Fruit fly (Drosophila melanogaster) whole organism, embryonic: Measurements from ENCODE around the gene LysB.

Experiments
- Aef1 ChIP-seq: fragments of 200-800 bp; sonication (Bioruptor generic); IDR thresholded peaks from 3 replicates; pipeline ENCODE4 v1.3.6; 2022; ENCODE audit warnings: missing biosample characterization, missing genetic modification characterization
- Bteb2 ChIP-seq: fragments of 200-800 bp; sonication (Bioruptor generic); optimal IDR thresholded peaks from 2 replicates; lab custom pipeline; 2016; ENCODE audit warnings: missing biosample characterization, missing genetic modification characterization
- CG10959 ChIP-seq: fragments of 200-800 bp; sonication (Bioruptor generic); IDR thresholded peaks from 2 replicates; pipeline ENCODE4 v1.3.6; 2022; ENCODE audit warnings: missing biosample characterization, missing genetic modification characterization
- CG10979 ChIP-seq: fragments of 200-800 bp; sonication (Bioruptor generic); optimal IDR thresholded peaks from 2 replicates; lab custom pipeline; 2018; ENCODE audit warnings: missing biosample characterization, mild to moderate bottlenecking, missing genetic modification characterization, moderate library complexity
- CG13775 ChIP-seq: fragments of 200-800 bp; sonication (Bioruptor generic); optimal IDR thresholded peaks from 3 replicates; lab custom pipeline; 2017; ENCODE audit warnings: missing biosample characterization, mild to moderate bottlenecking, missing genetic modification characterization
- CG14014 ChIP-seq: fragments of 200-800 bp; sonication (Bioruptor generic); IDR thresholded peaks from 2 replicates; pipeline ENCODE4 v1.3.6; 2022; ENCODE audit warnings: missing biosample characterization, missing genetic modification characterization
- CG15696 ChIP-seq: fragments of 200-800 bp; sonication (Bioruptor generic); optimal IDR thresholded peaks from 2 replicates; lab custom pipeline; 2019; ENCODE audit warnings: missing biosample characterization, mild to moderate bottlenecking, missing genetic modification characterization, moderate library complexity
- CG1602 ChIP-seq: fragments of 200-800 bp; sonication (Bioruptor generic); optimal IDR thresholded peaks from 3 replicates; lab custom pipeline; 2016; ENCODE audit warnings: missing biosample characterization, missing genetic modification characterization
- CG1603 ChIP-seq: fragments of 200-800 bp; sonication (Bioruptor generic); optimal IDR thresholded peaks from 2 replicates; lab custom pipeline; 2019; ENCODE audit warnings: missing biosample characterization, mild to moderate bottlenecking, missing genetic modification characterization, moderate library complexity
- CG1647 ChIP-seq: fragments of 200-800 bp; sonication (Bioruptor generic); optimal IDR thresholded peaks from 3 replicates; lab custom pipeline; 2016; ENCODE audit warnings: missing biosample characterization, missing genetic modification characterization
- CG16779 ChIP-seq: fragments of 200-800 bp; sonication (Bioruptor generic); IDR thresholded peaks from 2 replicates; pipeline ENCODE4 v1.3.6; 2022; ENCODE audit warnings: missing biosample characterization, missing genetic modification characterization
- CG18599 ChIP-seq: fragments of 200-800 bp; sonication (Bioruptor generic); optimal IDR thresholded peaks from 3 replicates; lab custom pipeline; 2017; ENCODE audit warnings: missing biosample characterization, missing genetic modification characterization, mild to moderate bottlenecking, moderate library complexity, missing genetic modification reagents
- CG2712 ChIP-seq: fragments of 200-800 bp; optimal IDR thresholded peaks from 3 replicates; lab custom pipeline; 2019; ENCODE audit warnings: missing biosample characterization, mild to moderate bottlenecking, missing genetic modification characterization, moderate library complexity
- CG30020 ChIP-seq: fragments of 200-800 bp; optimal IDR thresholded peaks from 2 replicates; lab custom pipeline; 2019; ENCODE audit warnings: missing biosample characterization, mild to moderate bottlenecking, missing genetic modification characterization, moderate library complexity
- CG31388 ChIP-seq: fragments of 200-800 bp; sonication (Bioruptor generic); optimal IDR thresholded peaks from 2 replicates; lab custom pipeline; 2016; ENCODE audit warnings: missing biosample characterization, missing genetic modification characterization
- CG34422 ChIP-seq: fragments of 200-800 bp; sonication (Bioruptor generic); IDR thresholded peaks from 3 replicates; pipeline ENCODE4 v1.3.6; 2022; ENCODE audit warnings: missing biosample characterization, missing genetic modification characterization
- CG4820 ChIP-seq: fragments of 200-800 bp; sonication (Bioruptor generic); optimal IDR thresholded peaks from 3 replicates; lab custom pipeline; 2016; ENCODE audit warnings: missing biosample characterization, missing genetic modification characterization
- CG6765 ChIP-seq: fragments of 200-800 bp; sonication (Bioruptor generic); optimal IDR thresholded peaks from 3 replicates; lab custom pipeline; 2017; ENCODE audit warnings: missing biosample characterization, mild to moderate bottlenecking, missing genetic modification characterization
- CG6813 ChIP-seq: fragments of 200-800 bp; sonication (Bioruptor generic); optimal IDR thresholded peaks from 2 replicates; lab custom pipeline; 2017; ENCODE audit warnings: missing biosample characterization, missing genetic modification characterization, mild to moderate bottlenecking, moderate library complexity, missing genetic modification reagents
- CG7963 ChIP-seq: fragments of 200-800 bp; sonication (Bioruptor generic); IDR thresholded peaks from 3 replicates; pipeline ENCODE4 v1.3.6; 2022; ENCODE audit warnings: missing biosample characterization, missing genetic modification characterization; ENCODE audit not compliant: partially characterized antibody
- CG8281 ChIP-seq: fragments of 200-800 bp; sonication (Bioruptor generic); optimal IDR thresholded peaks from 2 replicates; lab custom pipeline; 2018; ENCODE audit warnings: missing biosample characterization, mild to moderate bottlenecking, missing genetic modification characterization, moderate library complexity
- CG8924 ChIP-seq: fragments of 200-800 bp; optimal IDR thresholded peaks from 3 replicates; lab custom pipeline; 2019; ENCODE audit warnings: missing biosample characterization, mild to moderate bottlenecking, missing genetic modification characterization, moderate library complexity
- CG8944 ChIP-seq: fragments of 200-800 bp; sonication (Bioruptor generic); optimal IDR thresholded peaks from 3 replicates; lab custom pipeline; 2016; ENCODE audit warnings: missing biosample characterization, missing genetic modification characterization
- CG9932 ChIP-seq: fragments of 200-800 bp; sonication (Bioruptor generic); IDR thresholded peaks from 2 replicates; pipeline ENCODE4 v1.3.6; 2022; ENCODE audit warnings: missing biosample characterization, missing genetic modification characterization
- Camta ChIP-seq: fragments of 200-800 bp; sonication (Bioruptor generic); optimal IDR thresholded peaks from 2 replicates; lab custom pipeline; 2016; ENCODE audit warnings: missing biosample characterization, missing genetic modification characterization
- Chrac-16 ChIP-seq: fragments of 200-800 bp; sonication (Bioruptor generic); optimal IDR thresholded peaks from 3 replicates; lab custom pipeline; 2016; ENCODE audit warnings: missing biosample characterization, missing genetic modification characterization
- D ChIP-seq, 2 experiments: fragments of 200-800 bp in 1 of 2; fragments of >200 bp in 1 of 2; sonication (Bioruptor generic) in 1 of 2; optimal IDR thresholded peaks; 2 replicates in 1 of 2; 3 replicates in 1 of 2; lab custom pipeline; 2017; ENCODE audit warnings: mild to moderate bottlenecking in 1 of 2, missing biosample characterization in 1 of 2, missing genetic modification characterization in 1 of 2, missing genetic modification reagents in 1 of 2
- Dbx ChIP-seq: fragments of 200-800 bp; sonication (Bioruptor generic); IDR thresholded peaks from 3 replicates; pipeline ENCODE4 v1.3.6; 2022; ENCODE audit warnings: missing biosample characterization, missing genetic modification characterization
- Hey ChIP-seq: fragments of 200-800 bp; sonication (Bioruptor generic); optimal IDR thresholded peaks from 3 replicates; lab custom pipeline; 2018; ENCODE audit warnings: missing biosample characterization, mild to moderate bottlenecking, missing genetic modification characterization
- Mes4 ChIP-seq: fragments of 200-800 bp; sonication (Bioruptor generic); optimal IDR thresholded peaks from 2 replicates; lab custom pipeline; 2016; ENCODE audit warnings: missing biosample characterization, missing genetic modification characterization
- NC2α ChIP-seq: fragments of 200-800 bp; sonication (Bioruptor generic); optimal IDR thresholded peaks from 2 replicates; lab custom pipeline; 2016; ENCODE audit warnings: missing biosample characterization, missing genetic modification characterization
- Nf-YC ChIP-seq: fragments of 200-800 bp; optimal IDR thresholded peaks from 3 replicates; lab custom pipeline; 2019; ENCODE audit warnings: missing biosample characterization, mild to moderate bottlenecking, missing genetic modification characterization, moderate library complexity
- Spps ChIP-seq: fragments of 200-800 bp; sonication (Bioruptor generic); optimal IDR thresholded peaks from 2 replicates; lab custom pipeline; 2018; ENCODE audit warnings: missing biosample characterization, mild to moderate bottlenecking, missing genetic modification characterization
- cad ChIP-seq: fragments of >200 bp; optimal IDR thresholded peaks from 2 replicates; lab custom pipeline; 2017; ENCODE audit warnings: missing biosample characterization, missing genetic modification characterization
- caup ChIP-seq: fragments of 200-800 bp; sonication (Bioruptor generic); optimal IDR thresholded peaks from 3 replicates; lab custom pipeline; 2017; ENCODE audit warnings: missing biosample characterization, mild to moderate bottlenecking, missing genetic modification characterization, moderate library complexity; ENCODE audit not compliant: severe bottlenecking
- corto ChIP-seq: fragments of 200-800 bp; sonication (Bioruptor generic); optimal IDR thresholded peaks from 2 replicates; lab custom pipeline; 2016; ENCODE audit warnings: missing biosample characterization, mild to moderate bottlenecking, missing genetic modification characterization, moderate library complexity
- exex ChIP-seq: fragments of 200-800 bp; sonication (Bioruptor generic); optimal IDR thresholded peaks from 4 replicates; lab custom pipeline; 2018; ENCODE audit warnings: missing biosample characterization, mild to moderate bottlenecking, missing genetic modification characterization, moderate library complexity
- grn ChIP-seq: fragments of 200-800 bp; sonication (Bioruptor generic); optimal IDR thresholded peaks from 3 replicates; lab custom pipeline; 2017; ENCODE audit warnings: missing biosample characterization, missing genetic modification characterization
- gt ChIP-seq: fragments of 200-800 bp; sonication (Bioruptor generic); IDR thresholded peaks from 2 replicates; pipeline ENCODE4 v1.3.6; 2022; ENCODE audit warnings: missing biosample characterization, missing genetic modification characterization
- ind ChIP-seq: fragments of 200-800 bp; sonication (Bioruptor generic); optimal IDR thresholded peaks from 3 replicates; lab custom pipeline; 2016; ENCODE audit warnings: missing biosample characterization, missing genetic modification characterization
- knrl ChIP-seq: fragments of 200-800 bp; sonication (Bioruptor generic); IDR thresholded peaks from 3 replicates; pipeline ENCODE4 v1.3.6; 2022; ENCODE audit warnings: missing biosample characterization, missing genetic modification characterization; ENCODE audit not compliant: partially characterized antibody
- mld ChIP-seq: fragments of 200-800 bp; sonication (Bioruptor generic); IDR thresholded peaks from 3 replicates; pipeline ENCODE4 v1.3.6; 2022; ENCODE audit warnings: missing biosample characterization, missing genetic modification characterization; ENCODE audit not compliant: partially characterized antibody
- otp ChIP-seq: fragments of 200-800 bp; sonication (Bioruptor generic); IDR thresholded peaks from 3 replicates; pipeline ENCODE4, ENCODE4 v1.3.6; 2022; ENCODE audit warnings: missing biosample characterization, missing genetic modification characterization
- prd ChIP-seq, 3 experiments: fragments of >200 bp in 2 of 3; fragments of 200-800 bp in 1 of 3; sonication (Bioruptor generic) in 1 of 3; optimal IDR thresholded peaks in 2 of 3; IDR thresholded peaks in 1 of 3; 2 replicates in 2 of 3; 3 replicates in 1 of 3; pipeline versions ENCODE4 v1.3.6 to Lab custom; 2017 to 2022; ENCODE audit warnings: missing biosample characterization in 1 of 3, missing genetic modification characterization in 1 of 3
- rib ChIP-seq: fragments of 200-800 bp; sonication (Bioruptor generic); IDR thresholded peaks from 2 replicates; pipeline ENCODE4 v1.3.6; 2022; ENCODE audit warnings: missing biosample characterization, missing genetic modification characterization
- sr ChIP-seq: fragments of 200-800 bp; sonication (Bioruptor generic); IDR thresholded peaks from 3 replicates; pipeline ENCODE4 v1.3.6; 2022; ENCODE audit warnings: missing biosample characterization, missing genetic modification characterization
- sug ChIP-seq: fragments of 200-800 bp; optimal IDR thresholded peaks from 2 replicates; lab custom pipeline; 2019; ENCODE audit warnings: missing biosample characterization, mild to moderate bottlenecking, missing genetic modification characterization, moderate library complexity
- trem ChIP-seq: fragments of 200-800 bp; optimal IDR thresholded peaks from 3 replicates; lab custom pipeline; 2019; ENCODE audit warnings: missing biosample characterization, mild to moderate bottlenecking, missing genetic modification characterization, moderate library complexity
- trh ChIP-seq: fragments of 200-800 bp; sonication (Bioruptor generic); optimal IDR thresholded peaks from 2 replicates; lab custom pipeline; 2016; ENCODE audit warnings: missing biosample characterization, missing genetic modification characterization
- twi ChIP-seq: fragments of 200-800 bp; optimal IDR thresholded peaks from 2 replicates; lab custom pipeline; 2019; ENCODE audit warnings: missing biosample characterization, mild to moderate bottlenecking, missing genetic modification characterization, moderate library complexity
- unpg ChIP-seq: fragments of 200-800 bp; sonication (Bioruptor generic); optimal IDR thresholded peaks from 3 replicates; lab custom pipeline; 2018; ENCODE audit warnings: missing biosample characterization, mild to moderate bottlenecking, missing genetic modification characterization, moderate library complexity

LysB gene

DNA sequence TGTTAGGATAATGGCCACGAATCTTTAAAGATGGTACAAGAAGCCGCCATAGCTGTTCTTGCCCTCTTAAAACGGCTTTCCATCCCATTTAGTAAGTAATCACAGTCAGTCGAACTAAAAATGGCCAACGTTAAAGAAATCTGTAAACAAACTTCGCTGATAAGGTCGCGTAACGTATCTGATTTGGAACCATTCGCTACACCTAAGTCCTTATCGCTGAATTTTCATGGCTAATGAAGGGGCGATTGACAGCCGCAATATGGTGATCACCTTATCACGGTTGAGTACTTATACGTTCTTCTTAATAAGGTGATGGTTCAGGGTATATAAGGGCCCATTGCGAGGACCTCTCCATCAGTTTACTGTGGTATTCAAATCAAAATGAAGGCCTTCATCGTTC, 5.4 kb downstream of the LysB start, which contains the start of gene LysE:
LysE (plus strand) TSS at position 257 of the 400 bp plus-strand sequence.
- no peak for TF ChIP-seq trh
- no peak for TF ChIP-seq D (optimal IDR thresholded peaks at IDR 0.05; lab: Kevin White, UChicago)
- no peak for TF ChIP-seq D (GFP tag; optimal IDR thresholded peaks at IDR 0.05; lab: Kevin White, UChicago)
- TF ChIP-seq CG10959 (GFP tag; lab: Robert Waterston, UW), result no peak
- no peak for TF ChIP-seq CG8924 (tag; lab: Kevin White, UChicago)
- no peak for TF ChIP-seq caup (GFP tag; lab: Kevin White, UChicago)
- no peak for TF ChIP-seq CG8281 (tag; lab: Kevin White, UChicago)
- peak; percentile 8 for TF ChIP-seq sug (tag; lab: Kevin White, UChicago)
- no peak for TF ChIP-seq Chrac-16 (GFP tag; lab: Kevin White, UChicago)
- no peak for TF ChIP-seq CG1603 (tag; lab: Kevin White, UChicago)
- no peak for TF ChIP-seq unpg (GFP tag; lab: Kevin White, UChicago)
- TF ChIP-seq prd (optimal IDR thresholded peaks at IDR 0.05; lab: Kevin White, UChicago), result no peak
- TF ChIP-seq prd (GFP tag; IDR thresholded peaks at IDR 0.05; lab: Robert Waterston, UW), result no peak
- no peak for TF ChIP-seq CG14014 (GFP tag; lab: Robert Waterston, UW)
- no peak for TF ChIP-seq corto
- no peak for TF ChIP-seq CG16779 (GFP tag; lab: Robert Waterston, UW)
- TF ChIP-seq twi, result no peak
- peak; percentile 45 for TF ChIP-seq Hey (tag; lab: Kevin White, UChicago)
- no peak for TF ChIP-seq sr (GFP tag; lab: Robert Waterston, UW)
- TF ChIP-seq exex (tag; lab: Kevin White, UChicago), result peak; percentile 62
- TF ChIP-seq CG15696 (tag; lab: Kevin White, UChicago), result no peak
- TF ChIP-seq CG2712 (tag; lab: Kevin White, UChicago), result no peak
- no peak for TF ChIP-seq CG1602 (GFP tag; lab: Kevin White, UChicago)
- TF ChIP-seq grn (GFP tag; lab: Kevin White, UChicago), result peak; percentile 42
- no peak for TF ChIP-seq NC2α
- no peak for TF ChIP-seq cad (GFP tag; lab: Kevin White, UChicago)
- no peak for TF ChIP-seq Bteb2 (GFP tag; lab: Kevin White, UChicago)
- TF ChIP-seq mld (GFP tag; lab: Robert Waterston, UW), result no peak
- no peak for TF ChIP-seq Nf-YC (tag; lab: Kevin White, UChicago)
- no peak for TF ChIP-seq CG13775 (GFP tag; lab: Kevin White, UChicago)
- no peak for TF ChIP-seq Dbx
- no peak for TF ChIP-seq CG31388 (GFP tag; lab: Kevin White, UChicago)
- TF ChIP-seq CG9932 (GFP tag; lab: Robert Waterston, UW), result no peak
- TF ChIP-seq CG18599 (GFP tag; lab: Kevin White, UChicago), result peak; percentile 21

DNA sequence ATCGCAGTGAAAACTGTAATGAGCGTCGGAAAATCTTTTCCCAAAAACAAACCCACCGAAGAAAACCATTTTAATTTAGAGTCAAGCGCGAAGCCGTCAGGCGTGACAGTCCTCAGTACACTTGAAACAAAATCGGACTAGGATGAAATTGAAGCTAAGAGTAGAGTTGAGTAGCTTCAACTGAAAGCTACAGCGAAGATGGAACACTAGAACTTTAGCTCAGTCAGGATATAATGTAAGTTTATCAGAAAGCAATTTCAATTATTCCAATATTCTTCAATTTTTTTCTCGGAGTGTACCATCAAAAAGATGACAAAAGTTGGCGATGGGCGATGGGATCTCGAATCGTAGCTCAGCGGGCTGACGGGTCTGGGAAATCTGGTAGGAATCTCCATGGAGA, 9.3 kb downstream of the LysB start:
- TF ChIP-seq CG8944 (GFP tag; lab: Kevin White, UChicago), result no peak
- no peak for TF ChIP-seq rib (GFP tag; lab: Robert Waterston, UW)
- TF ChIP-seq Camta (GFP tag; lab: Kevin White, UChicago), result peak; percentile 12
- no peak for TF ChIP-seq CG34422 (GFP tag; lab: Robert Waterston, UW)
- TF ChIP-seq Spps (tag; lab: Kevin White, UChicago), result peak; percentile 21
- no peak for TF ChIP-seq otp (GFP tag; lab: Robert Waterston, UW)
- peak; percentile 63 for TF ChIP-seq CG4820
- no peak for TF ChIP-seq CG7963 (GFP tag; lab: Robert Waterston, UW)
- no peak for TF ChIP-seq gt (GFP tag; lab: Robert Waterston, UW)
- peak; percentile 49 for TF ChIP-seq ind (GFP tag; lab: Kevin White, UChicago)
- TF ChIP-seq CG10979 (tag; lab: Kevin White, UChicago), result peak; percentile 74
- TF ChIP-seq Aef1 (GFP tag; lab: Robert Waterston, UW), result 0 out of 3 replicates have a peak, but pooled peaks have one; percentile 25
- no peak for TF ChIP-seq Mes4 (GFP tag; lab: Kevin White, UChicago)
- peak; percentile 54 for TF ChIP-seq trem (tag; lab: Kevin White, UChicago)
- no peak for TF ChIP-seq CG6765
- no peak for TF ChIP-seq knrl
- TF ChIP-seq CG30020 (tag; lab: Kevin White, UChicago), result no peak
- no peak for TF ChIP-seq CG1647 (GFP tag; lab: Kevin White, UChicago)
- peak; percentile 38 for TF ChIP-seq CG6813 (GFP tag; lab: Kevin White, UChicago)
